Fruit fly (Drosophila melanogaster) whole organism, embryonic: ENCODE results near the gene spo.

Experiments used
- Atf6 ChIP-seq: fragments of 200-800 bp; sonication (Bioruptor generic); IDR thresholded peaks from 2 replicates; pipeline ENCODE4 v1.3.6; 2022; ENCODE audit warnings: missing biosample characterization, missing genetic modification characterization
- BEAF-32 ChIP-seq: fragments of 200-800 bp; sonication (Bioruptor generic); optimal IDR thresholded peaks from 3 replicates; lab custom pipeline; 2017; ENCODE audit warnings: missing biosample characterization, missing genetic modification characterization, mild to moderate bottlenecking, moderate library complexity, missing genetic modification reagents
- CG12769 ChIP-seq: fragments of 200-800 bp; sonication (Bioruptor generic); optimal IDR thresholded peaks from 2 replicates; lab custom pipeline; 2019; ENCODE audit warnings: missing biosample characterization, mild to moderate bottlenecking, missing genetic modification characterization, moderate library complexity
- CG12942 ChIP-seq: fragments of 200-800 bp; sonication (Bioruptor generic); optimal IDR thresholded peaks from 3 replicates; lab custom pipeline; 2016; ENCODE audit warnings: missing biosample characterization, missing genetic modification characterization
- CG13123 ChIP-seq: fragments of 200-800 bp; sonication (Bioruptor generic); optimal IDR thresholded peaks from 2 replicates; lab custom pipeline; 2016; ENCODE audit warnings: missing biosample characterization, missing genetic modification characterization
- CG14710 ChIP-seq: fragments of 200-800 bp; sonication (Bioruptor generic); optimal IDR thresholded peaks from 3 replicates; lab custom pipeline; 2019; ENCODE audit warnings: missing biosample characterization, mild to moderate bottlenecking, missing genetic modification characterization, moderate library complexity
- CG15479 ChIP-seq: fragments of 200-800 bp; sonication (Bioruptor generic); optimal IDR thresholded peaks from 3 replicates; lab custom pipeline; 2019; ENCODE audit warnings: missing biosample characterization, mild to moderate bottlenecking, missing genetic modification characterization, moderate library complexity
- CG17612 ChIP-seq: fragments of 200-800 bp; sonication (Bioruptor generic); IDR thresholded peaks from 2 replicates; pipeline ENCODE4 v1.3.6; 2022; ENCODE audit warnings: missing biosample characterization, missing genetic modification characterization
- CG1832 ChIP-seq: fragments of 200-800 bp; sonication (Bioruptor generic); optimal IDR thresholded peaks from 2 replicates; lab custom pipeline; 2017; ENCODE audit warnings: missing biosample characterization, mild to moderate bottlenecking, missing genetic modification characterization, inconsistent platforms
- CG18476 ChIP-seq: fragments of 200-800 bp; sonication (Bioruptor generic); optimal IDR thresholded peaks from 2 replicates; lab custom pipeline; 2016; ENCODE audit warnings: missing biosample characterization, mild to moderate bottlenecking, missing genetic modification characterization
- CG18599 ChIP-seq: fragments of 200-800 bp; sonication (Bioruptor generic); optimal IDR thresholded peaks from 3 replicates; lab custom pipeline; 2017; ENCODE audit warnings: missing biosample characterization, missing genetic modification characterization, mild to moderate bottlenecking, moderate library complexity, missing genetic modification reagents
- CG2116 ChIP-seq: fragments of 200-800 bp; sonication (Bioruptor generic); optimal IDR thresholded peaks from 3 replicates; lab custom pipeline; 2018; ENCODE audit warnings: missing biosample characterization, mild to moderate bottlenecking, missing genetic modification characterization
- CG3065 ChIP-seq: fragments of 200-800 bp; sonication (Bioruptor generic); optimal IDR thresholded peaks from 2 replicates; lab custom pipeline; 2016; ENCODE audit warnings: missing biosample characterization, missing genetic modification characterization
- CG4424 ChIP-seq: fragments of 200-800 bp; sonication (Bioruptor generic); optimal IDR thresholded peaks from 3 replicates; lab custom pipeline; 2016; ENCODE audit warnings: missing biosample characterization, missing genetic modification characterization
- CG4617 ChIP-seq: fragments of 200-800 bp; sonication (Bioruptor generic); optimal IDR thresholded peaks from 3 replicates; lab custom pipeline; 2016; ENCODE audit warnings: missing biosample characterization, missing genetic modification characterization, borderline replicate concordance
- CG6175 ChIP-seq: fragments of 200-800 bp; sonication (Bioruptor generic); IDR thresholded peaks from 3 replicates; pipeline ENCODE4 v1.3.6; 2022; ENCODE audit warnings: missing biosample characterization, missing genetic modification characterization
- CG6254 ChIP-seq: fragments of 200-800 bp; sonication (Bioruptor generic); optimal IDR thresholded peaks from 3 replicates; lab custom pipeline; 2017; ENCODE audit warnings: mild to moderate bottlenecking, missing biosample characterization, missing genetic modification reagents, missing genetic modification characterization
- CG6272 ChIP-seq: fragments of 200-800 bp; sonication (Bioruptor generic); IDR thresholded peaks from 2 replicates; pipeline ENCODE4 v1.3.6; 2022; ENCODE audit warnings: missing biosample characterization, missing genetic modification characterization
- CG6689 ChIP-seq: fragments of 200-800 bp; sonication (Bioruptor generic); IDR thresholded peaks from 2 replicates; pipeline ENCODE4 v1.3.6; 2022; ENCODE audit warnings: missing biosample characterization, missing genetic modification characterization
- CG6854 ChIP-seq: fragments of 200-800 bp; sonication (Bioruptor generic); optimal IDR thresholded peaks from 3 replicates; lab custom pipeline; 2017; ENCODE audit warnings: missing biosample characterization, mild to moderate bottlenecking, missing genetic modification characterization
- CG8359 ChIP-seq: fragments of 200-800 bp; sonication (Bioruptor generic); optimal IDR thresholded peaks from 2 replicates; lab custom pipeline; 2017; ENCODE audit warnings: missing biosample characterization, mild to moderate bottlenecking, missing genetic modification characterization, borderline replicate concordance
- CG9727 ChIP-seq: fragments of 200-800 bp; sonication (Bioruptor generic); optimal IDR thresholded peaks from 3 replicates; lab custom pipeline; 2017; ENCODE audit warnings: missing biosample characterization, mild to moderate bottlenecking, missing genetic modification characterization
- CHES-1-like ChIP-seq: fragments of 200-800 bp; sonication (Bioruptor generic); optimal IDR thresholded peaks from 2 replicates; lab custom pipeline; 2016; ENCODE audit warnings: missing biosample characterization, missing genetic modification characterization
- Drgx ChIP-seq: fragments of 200-800 bp; sonication (Bioruptor generic); IDR thresholded peaks from 2 replicates; pipeline ENCODE4 v1.3.6; 2022; ENCODE audit warnings: missing biosample characterization, missing genetic modification characterization
- H2.0 ChIP-seq: fragments of 200-800 bp; sonication (Bioruptor generic); IDR thresholded peaks from 2 replicates; pipeline ENCODE4 v1.3.6; 2022; ENCODE audit warnings: missing biosample characterization, missing genetic modification characterization
- Hey ChIP-seq: fragments of 200-800 bp; sonication (Bioruptor generic); optimal IDR thresholded peaks from 3 replicates; lab custom pipeline; 2018; ENCODE audit warnings: missing biosample characterization, mild to moderate bottlenecking, missing genetic modification characterization
- Jarid2 ChIP-seq: fragments of 200-800 bp; sonication (Bioruptor generic); optimal IDR thresholded peaks from 3 replicates; lab custom pipeline; 2017; ENCODE audit warnings: mild to moderate bottlenecking, missing biosample characterization, missing genetic modification reagents, missing genetic modification characterization
- Sox102F ChIP-seq: fragments of 200-800 bp; sonication (Bioruptor generic); optimal IDR thresholded peaks from 2 replicates; lab custom pipeline; 2018; ENCODE audit warnings: missing biosample characterization, mild to moderate bottlenecking, missing genetic modification characterization, moderate library complexity
- al ChIP-seq: fragments of 200-800 bp; sonication (Bioruptor generic); IDR thresholded peaks from 2 replicates; pipeline ENCODE4 v1.3.6; 2022; ENCODE audit warnings: missing biosample characterization, missing genetic modification characterization
- bbx ChIP-seq: fragments of 200-800 bp; sonication (Bioruptor generic); IDR thresholded peaks from 2 replicates; pipeline ENCODE4 v1.3.6; 2022; ENCODE audit warnings: missing biosample characterization, missing genetic modification characterization; ENCODE audit not compliant: partially characterized antibody
- bcd ChIP-seq: fragments of 200-800 bp; sonication (Bioruptor generic); optimal IDR thresholded peaks from 2 replicates; lab custom pipeline; 2017; ENCODE audit warnings: missing biosample characterization, mild to moderate bottlenecking, missing genetic modification characterization
- chm ChIP-seq: fragments of 200-800 bp; sonication (Bioruptor generic); IDR thresholded peaks from 2 replicates; pipeline ENCODE4 v1.3.6; 2022; ENCODE audit warnings: missing biosample characterization, missing genetic modification characterization
- dan ChIP-seq: fragments of 200-800 bp; sonication (Bioruptor generic); IDR thresholded peaks from 2 replicates; pipeline ENCODE4 v1.3.6; 2022; ENCODE audit warnings: missing biosample characterization, missing genetic modification characterization
- dmrt99B ChIP-seq: fragments of 200-800 bp; sonication (Bioruptor generic); optimal IDR thresholded peaks from 2 replicates; lab custom pipeline; 2018; ENCODE audit warnings: missing biosample characterization, mild to moderate bottlenecking, missing genetic modification characterization, moderate library complexity
- gce ChIP-seq: fragments of 200-800 bp; sonication (Bioruptor generic); IDR thresholded peaks from 3 replicates; pipeline ENCODE4 v1.3.6; 2022; ENCODE audit warnings: missing biosample characterization, missing genetic modification characterization
- ham ChIP-seq: fragments of 200-800 bp; sonication (Bioruptor generic); IDR thresholded peaks from 2 replicates; pipeline ENCODE4 v1.3.6; 2022; ENCODE audit warnings: missing biosample characterization, missing genetic modification characterization
- her ChIP-seq: fragments of 200-800 bp; sonication (Bioruptor generic); optimal IDR thresholded peaks from 2 replicates; lab custom pipeline; 2016; ENCODE audit warnings: missing biosample characterization, missing genetic modification characterization
- kah ChIP-seq: fragments of 200-800 bp; sonication (Bioruptor generic); optimal IDR thresholded peaks from 2 replicates; lab custom pipeline; 2018; ENCODE audit warnings: missing biosample characterization, mild to moderate bottlenecking, missing genetic modification characterization
- lmd ChIP-seq: fragments of 200-800 bp; sonication (Bioruptor generic); IDR thresholded peaks from 2 replicates; pipeline ENCODE4 v1.3.6; 2022; ENCODE audit warnings: missing biosample characterization, missing genetic modification characterization
- otp ChIP-seq: fragments of 200-800 bp; sonication (Bioruptor generic); IDR thresholded peaks from 3 replicates; pipeline ENCODE4, ENCODE4 v1.3.6; 2022; ENCODE audit warnings: missing biosample characterization, missing genetic modification characterization
- pum ChIP-seq: fragments of 200-800 bp; sonication (Bioruptor generic); optimal IDR thresholded peaks from 2 replicates; lab custom pipeline; 2016; ENCODE audit warnings: missing biosample characterization, missing genetic modification characterization
- ranshi ChIP-seq: fragments of 200-800 bp; sonication (Bioruptor generic); IDR thresholded peaks from 2 replicates; pipeline ENCODE4 v1.3.6; 2022; ENCODE audit warnings: missing biosample characterization, missing genetic modification characterization
- rib ChIP-seq: fragments of 200-800 bp; sonication (Bioruptor generic); IDR thresholded peaks from 2 replicates; pipeline ENCODE4 v1.3.6; 2022; ENCODE audit warnings: missing biosample characterization, missing genetic modification characterization
- slp2 ChIP-seq: fragments of 200-800 bp; sonication (Bioruptor generic); optimal IDR thresholded peaks from 2 replicates; lab custom pipeline; 2016; ENCODE audit warnings: missing biosample characterization, missing genetic modification characterization
- unc-4 ChIP-seq: fragments of 200-800 bp; sonication (Bioruptor generic); IDR thresholded peaks from 2 replicates; pipeline ENCODE4 v1.3.6; 2022; ENCODE audit warnings: missing biosample characterization, missing genetic modification characterization; ENCODE audit not compliant: partially characterized antibody
- vfl ChIP-seq: fragments of 200-800 bp; sonication (Bioruptor generic); optimal IDR thresholded peaks from 2 replicates; lab custom pipeline; 2016; ENCODE audit warnings: missing biosample characterization, missing genetic modification characterization
- wdn ChIP-seq: fragments of 200-800 bp; sonication (Bioruptor generic); IDR thresholded peaks from 2 replicates; pipeline ENCODE4 v1.3.6; 2022; ENCODE audit warnings: missing biosample characterization, missing genetic modification characterization
- yki ChIP-seq: fragments of >200 bp; optimal IDR thresholded peaks from 3 replicates; lab custom pipeline; 2018
- zen ChIP-seq: fragments of 200-800 bp; sonication (Bioruptor generic); optimal IDR thresholded peaks from 3 replicates; lab custom pipeline; 2018; ENCODE audit warnings: missing biosample characterization, mild to moderate bottlenecking, missing genetic modification characterization, moderate library complexity

The spo gene

dm6 chr3L:5577250-5578138 lies 14.9 kb downstream of the spo start, which contains the start of gene Msr-110 (continued):
- TF ChIP-seq unc-4 (GFP tag; lab: Robert Waterston, UW), result no peak
- TF ChIP-seq bbx (GFP tag; lab: Robert Waterston, UW), result no peak
- TF ChIP-seq dan (GFP tag; lab: Robert Waterston, UW), result peak; percentile 35; the same call in 1 of the 2 replicates
- TF ChIP-seq rib, result peak; percentile 91
- TF ChIP-seq Drgx (GFP tag; lab: Robert Waterston, UW), result peak; percentile 97
- peak; percentile 93 for TF ChIP-seq Sox102F (GFP tag; lab: Kevin White, UChicago)
- peak; percentile 4 for TF ChIP-seq BEAF-32 (GFP tag; lab: Kevin White, UChicago)
- peak; percentile 36 for TF ChIP-seq ham (GFP tag; lab: Robert Waterston, UW)
- TF ChIP-seq Hey (tag; lab: Kevin White, UChicago), result peak; percentile 17
- TF ChIP-seq CHES-1-like, result peak; percentile 74
- peak; percentile 74 for TF ChIP-seq pum (GFP tag; lab: Kevin White, UChicago)
- peak; percentile 39 for TF ChIP-seq CG8359 (GFP tag; lab: Kevin White, UChicago)
- peak; percentile 23 for TF ChIP-seq CG17612 (GFP tag; lab: Robert Waterston, UW)
- peak; percentile 77 for TF ChIP-seq CG9727
- peak; percentile 67 for TF ChIP-seq CG12942 (GFP tag; lab: Kevin White, UChicago)
- peak; percentile 96 for TF ChIP-seq dmrt99B (tag; lab: Kevin White, UChicago)
- TF ChIP-seq CG6689 (GFP tag; lab: Robert Waterston, UW), result peak; percentile 89
- TF ChIP-seq H2.0, result peak; percentile 72
- TF ChIP-seq otp (GFP tag; lab: Robert Waterston, UW), result peak; percentile 57
- TF ChIP-seq lmd, result peak; percentile 93
- TF ChIP-seq kah (GFP tag; lab: Kevin White, UChicago), result peak; percentile 70
- no peak for TF ChIP-seq yki (lab: Kevin White, UChicago)
- peak; percentile 81 for TF ChIP-seq CG6272 (GFP tag; lab: Robert Waterston, UW)
- TF ChIP-seq chm (GFP tag; lab: Robert Waterston, UW), result peak; percentile 28; the same call in 1 of the 2 replicates
- TF ChIP-seq CG6175, result peak; percentile 52; the same call in 2 of the 3 replicates
- TF ChIP-seq vfl (GFP tag; lab: Kevin White, UChicago), result peak; percentile 39
- TF ChIP-seq slp2 (GFP tag; lab: Kevin White, UChicago), result peak; percentile 80
- peak; percentile 40 for TF ChIP-seq zen (tag; lab: Kevin White, UChicago)
- no peak for TF ChIP-seq CG13123 (GFP tag; lab: Kevin White, UChicago)
- TF ChIP-seq CG3065, result peak; percentile 6
- TF ChIP-seq CG15479, result no peak
- TF ChIP-seq CG18476, result peak; percentile 76
- TF ChIP-seq Atf6 (GFP tag; lab: Robert Waterston, UW), result peak; percentile 91
- peak; percentile 92 for TF ChIP-seq CG18599 (GFP tag; lab: Kevin White, UChicago)
- TF ChIP-seq CG2116 (GFP tag; lab: Kevin White, UChicago), result peak; percentile 37
- peak; percentile 82; the same call in 2 of the 3 replicates for TF ChIP-seq gce
- TF ChIP-seq her (GFP tag; lab: Kevin White, UChicago), result peak; percentile 34
- peak; percentile 91 for TF ChIP-seq CG12769 (tag; lab: Kevin White, UChicago)
- TF ChIP-seq CG4617, result peak; percentile 24
- TF ChIP-seq bcd (GFP tag; lab: Kevin White, UChicago), result peak; percentile 89
- TF ChIP-seq CG1832, result peak; percentile 22
- TF ChIP-seq CG6854 (GFP tag; lab: Kevin White, UChicago), result peak; percentile 85
- peak; percentile 90 for TF ChIP-seq ranshi
- peak; percentile 70 for TF ChIP-seq CG14710
- TF ChIP-seq wdn (GFP tag; lab: Robert Waterston, UW), result peak; percentile 64; the same call in 1 of the 2 replicates
- TF ChIP-seq CG4424 (GFP tag; lab: Kevin White, UChicago), result peak; percentile 76
- peak; percentile 71 for TF ChIP-seq CG6254 (GFP tag; lab: Kevin White, UChicago)
- peak; percentile 68 for TF ChIP-seq Jarid2 (GFP tag; lab: Kevin White, UChicago)
- peak; percentile 82 for TF ChIP-seq al (GFP tag; lab: Robert Waterston, UW)
